Fruit fly (Drosophila melanogaster): ENCODE measurements around the gene B-H2.

B-H2 gene

DNA sequence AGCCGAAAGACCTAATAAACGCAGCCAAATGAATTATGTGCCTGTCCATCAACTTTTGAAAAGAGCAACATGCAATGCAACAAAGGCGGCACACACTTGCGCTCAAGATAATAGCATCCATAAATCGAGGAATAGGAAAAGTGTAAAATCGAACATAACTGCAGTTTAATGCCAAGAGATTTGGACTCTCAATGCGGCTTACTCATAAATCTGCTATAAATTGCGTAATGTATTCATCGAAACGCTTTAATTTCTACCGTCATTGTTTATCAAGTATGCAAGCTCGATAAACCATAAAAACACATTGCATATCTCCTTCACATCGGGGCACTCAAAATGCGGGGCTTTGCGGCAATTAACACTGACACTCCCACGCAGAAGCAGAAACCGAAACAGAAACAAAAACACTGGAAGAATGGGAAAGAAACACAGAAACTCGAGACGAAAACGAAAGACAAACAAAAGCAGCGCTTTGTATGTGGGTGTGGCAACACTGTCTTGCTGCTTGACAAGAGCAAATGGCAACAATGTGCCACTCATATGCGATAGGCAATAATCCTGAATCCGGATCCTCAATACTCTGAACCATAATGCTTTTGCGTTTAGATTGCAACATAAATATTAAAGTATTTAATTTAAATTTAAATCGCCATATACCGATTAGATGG, 16.3 kb upstream of the B-H2 start (continued):
- TF ChIP-seq Dip3 (GFP tag; optimal IDR thresholded peaks at IDR 0.05) (no peak), ci (GFP tag; IDR thresholded peaks at IDR 0.05) (peak; percentile 74), Nf-YC (tag; optimal IDR thresholded peaks at IDR 0.05) (no peak), CG14441 (GFP tag; IDR thresholded peaks at IDR 0.05) (no peak), schlank (tag; optimal IDR thresholded peaks at IDR 0.05) (no peak), CG10543 (GFP tag; optimal IDR thresholded peaks at IDR 0.05) (no peak), Sry-β (GFP tag; optimal IDR thresholded peaks at IDR 0.05) (no peak), CG14860 (GFP tag; IDR thresholded peaks at IDR 0.05; ENCODE audit: partially characterized antibody) (no peak), GATAe (GFP tag; conservative IDR thresholded peaks at IDR 0.05) (no peak), Ets65A (GFP tag) (peak; percentile 73), Blimp-1 (GFP tag; optimal IDR thresholded peaks at IDR 0.05) (peak; percentile 42), pros (GFP tag; optimal IDR thresholded peaks at IDR 0.05) (no peak), dm (GFP tag; optimal IDR thresholded peaks at IDR 0.05) (no peak), Bgb (GFP tag; IDR thresholded peaks at IDR 0.05; ENCODE audit: partially characterized antibody) (no peak), Bdp1 (GFP tag; optimal IDR thresholded peaks at IDR 0.05) (no peak), fd96Cb (tag; optimal IDR thresholded peaks at IDR 0.05) (peak; percentile 19), maf-S (GFP tag; optimal IDR thresholded peaks at IDR 0.05) (no peak), Eip74EF (GFP tag; optimal IDR thresholded peaks at IDR 0.05) (no peak), klu (GFP tag; IDR thresholded peaks at IDR 0.05) (no peak; the same call in 1 of the 2 replicates), nerfin-2 (GFP tag; IDR thresholded peaks at IDR 0.05; ENCODE audit: partially characterized antibody) (no peak), z (GFP tag; IDR thresholded peaks at IDR 0.05) (no peak), pita (GFP tag; optimal IDR thresholded peaks at IDR 0.05) (no peak), kay (GFP tag; optimal IDR thresholded peaks at IDR 0.05) (no peak), slbo (GFP tag; IDR thresholded peaks at IDR 0.05) (no peak), scrt (GFP tag; optimal IDR thresholded peaks at IDR 0.05) (no peak), CG15514 (GFP tag; optimal IDR thresholded peaks at IDR 0.05) (no peak), CG4424 (GFP tag; optimal IDR thresholded peaks at IDR 0.05) (no peak), CG10654 (GFP tag; optimal IDR thresholded peaks at IDR 0.05) (no peak), Doc2 (GFP tag; IDR thresholded peaks at IDR 0.05) (no peak), CG11504 (tag; optimal IDR thresholded peaks at IDR 0.05) (peak; percentile 43), Rx (GFP tag; IDR thresholded peaks at IDR 0.05) (no peak), CG32767 (GFP tag; IDR thresholded peaks at IDR 0.05) (no peak), lov (optimal IDR thresholded peaks at IDR 0.05) (no peak), lov (GFP tag; IDR thresholded peaks at IDR 0.05) (no peak; the same call in 2 of the 3 replicates), D19A (tag; optimal IDR thresholded peaks at IDR 0.05) (no peak), run (tag; optimal IDR thresholded peaks at IDR 0.05) (no peak), CG4730 (GFP tag; IDR thresholded peaks at IDR 0.05) (no peak), CG31441 (GFP tag; IDR thresholded peaks at IDR 0.05) (no peak; the same call in 1 of the 2 replicates), CG17912 (GFP tag; optimal IDR thresholded peaks at IDR 0.05) (no peak), dpn (GFP tag; optimal IDR thresholded peaks at IDR 0.05) (peak in 1 of 2 experiments; percentile 44), BEAF-32 (GFP tag; optimal IDR thresholded peaks at IDR 0.05) (no peak), Vsx1 (GFP tag; optimal IDR thresholded peaks at IDR 0.05) (no peak), en (GFP tag; optimal IDR thresholded peaks at IDR 0.05) (no peak), CG7556 (GFP tag; optimal IDR thresholded peaks at IDR 0.05) (no peak), MTF-1 (GFP tag; optimal IDR thresholded peaks at IDR 0.05; ENCODE audit: borderline replicate concordance) (no peak), CG4360 (GFP tag; IDR thresholded peaks at IDR 0.05) (no peak), CG3995 (GFP tag; optimal IDR thresholded peaks at IDR 0.05) (no peak), NFAT (GFP tag; IDR thresholded peaks at IDR 0.05) (no peak), CTCF (GFP tag; optimal IDR thresholded peaks at IDR 0.05) (no peak), CG11723 (GFP tag; optimal IDR thresholded peaks at IDR 0.05) (no peak), CG1603 (tag; optimal IDR thresholded peaks at IDR 0.05) (peak; percentile 69)

Measured in whole organism, embryonic.